Worm (Caenorhabditis elegans): ENCODE results near the gene tag-275.

DNA sequence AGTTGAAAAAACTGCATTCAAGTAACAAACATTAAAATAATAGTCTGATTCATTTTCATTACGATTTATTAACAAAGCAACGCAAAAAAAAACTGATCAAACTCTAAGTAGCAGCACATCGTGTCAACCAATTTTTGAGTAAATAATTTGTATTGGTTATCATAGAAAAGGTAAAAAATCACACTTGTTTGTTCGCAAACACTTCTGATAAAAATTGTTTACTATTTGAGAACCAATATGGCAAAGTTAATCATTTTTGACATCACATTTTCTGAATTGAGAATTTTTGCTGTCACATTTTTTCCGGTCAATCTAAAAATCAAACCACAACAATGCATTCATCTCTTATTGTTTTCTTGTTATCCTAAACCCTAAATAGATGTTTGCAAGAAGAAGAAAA lies 29.1 kb downstream of the tag-275 start:
- TF ChIP-seq blmp-1 (tag; optimal IDR thresholded peaks at IDR 0.05) (no peak), aha-1 (tag; optimal IDR thresholded peaks at IDR 0.05) (no peak)
